Fruit fly (Drosophila melanogaster) whole organism, embryonic: Measurements from ENCODE around the gene dmGlut.

Experiments used
- B-H2 ChIP-seq: fragments of 200-800 bp; sonication (Bioruptor generic); optimal IDR thresholded peaks from 2 replicates; lab custom pipeline; 2018; ENCODE audit warnings: missing biosample characterization, mild to moderate bottlenecking, missing genetic modification characterization
- CG10321 ChIP-seq: fragments of 200-800 bp; sonication (Bioruptor generic); IDR thresholded peaks from 2 replicates; pipeline ENCODE4 v1.3.6; 2022; ENCODE audit warnings: missing biosample characterization, missing genetic modification characterization
- CG10431 ChIP-seq: fragments of 200-800 bp; sonication (Bioruptor generic); optimal IDR thresholded peaks from 3 replicates; lab custom pipeline; 2018; ENCODE audit warnings: missing biosample characterization, mild to moderate bottlenecking, missing genetic modification characterization
- CG12071 ChIP-seq: fragments of 200-800 bp; sonication (Bioruptor generic); optimal IDR thresholded peaks from 3 replicates; lab custom pipeline; 2018; ENCODE audit warnings: missing biosample characterization, mild to moderate bottlenecking, missing genetic modification characterization
- CG12659 ChIP-seq: fragments of 200-800 bp; sonication (Bioruptor generic); optimal IDR thresholded peaks from 3 replicates; lab custom pipeline; 2017; ENCODE audit warnings: mild to moderate bottlenecking, missing biosample characterization, missing genetic modification reagents, missing genetic modification characterization
- CG12744 ChIP-seq: fragments of 200-800 bp; sonication (Bioruptor generic); optimal IDR thresholded peaks from 2 replicates; lab custom pipeline; 2016; ENCODE audit warnings: missing biosample characterization, missing genetic modification characterization
- CG13894 ChIP-seq: fragments of 200-800 bp; sonication (Bioruptor generic); optimal IDR thresholded peaks from 3 replicates; lab custom pipeline; 2018; ENCODE audit warnings: missing biosample characterization, mild to moderate bottlenecking, missing genetic modification characterization, moderate library complexity
- CG1529 ChIP-seq: fragments of 200-800 bp; sonication (Bioruptor generic); optimal IDR thresholded peaks from 3 replicates; lab custom pipeline; 2018; ENCODE audit warnings: missing biosample characterization, missing genetic modification characterization
- CG1832 ChIP-seq: fragments of 200-800 bp; sonication (Bioruptor generic); optimal IDR thresholded peaks from 2 replicates; lab custom pipeline; 2017; ENCODE audit warnings: missing biosample characterization, mild to moderate bottlenecking, missing genetic modification characterization, inconsistent platforms
- CG18619 ChIP-seq: fragments of 200-800 bp; sonication (Bioruptor generic); optimal IDR thresholded peaks from 3 replicates; lab custom pipeline; 2017; ENCODE audit warnings: missing biosample characterization, mild to moderate bottlenecking, missing genetic modification characterization
- CG2678 ChIP-seq: fragments of 200-800 bp; sonication (Bioruptor generic); optimal IDR thresholded peaks from 3 replicates; lab custom pipeline; 2019; ENCODE audit warnings: missing biosample characterization, mild to moderate bottlenecking, missing genetic modification characterization, moderate library complexity
- CG31441 ChIP-seq: fragments of 200-800 bp; sonication (Bioruptor generic); IDR thresholded peaks from 2 replicates; pipeline ENCODE4 v1.3.6; 2022; ENCODE audit warnings: missing biosample characterization, missing genetic modification characterization
- CG32532 ChIP-seq: fragments of 200-800 bp; sonication (Bioruptor generic); IDR thresholded peaks from 2 replicates; pipeline ENCODE4 v1.3.6; 2022; ENCODE audit warnings: missing biosample characterization, missing genetic modification characterization
- CG3995 ChIP-seq: fragments of 200-800 bp; sonication (Bioruptor generic); optimal IDR thresholded peaks from 3 replicates; lab custom pipeline; 2016; ENCODE audit warnings: missing biosample characterization, missing genetic modification characterization
- CG43689 ChIP-seq: fragments of 200-800 bp; sonication (Bioruptor generic); IDR thresholded peaks from 2 replicates; pipeline ENCODE4 v1.3.6; 2022; ENCODE audit warnings: missing biosample characterization, missing genetic modification characterization
- CG4404 ChIP-seq: fragments of 200-800 bp; sonication (Bioruptor generic); IDR thresholded peaks from 2 replicates; pipeline ENCODE4 v1.3.6; 2022; ENCODE audit warnings: missing biosample characterization, missing genetic modification characterization
- CG6272 ChIP-seq: fragments of 200-800 bp; sonication (Bioruptor generic); IDR thresholded peaks from 2 replicates; pipeline ENCODE4 v1.3.6; 2022; ENCODE audit warnings: missing biosample characterization, missing genetic modification characterization
- CG7745 ChIP-seq: fragments of 200-800 bp; sonication (Bioruptor generic); optimal IDR thresholded peaks from 2 replicates; lab custom pipeline; 2018; ENCODE audit warnings: missing biosample characterization, mild to moderate bottlenecking, missing genetic modification characterization, moderate library complexity
- CG8089 ChIP-seq: fragments of 200-800 bp; sonication (Bioruptor generic); optimal IDR thresholded peaks from 3 replicates; lab custom pipeline; 2016; ENCODE audit warnings: missing biosample characterization, missing genetic modification characterization
- CG8765 ChIP-seq: fragments of 200-800 bp; sonication (Bioruptor generic); IDR thresholded peaks from 2 replicates; pipeline ENCODE4 v1.3.6; 2022; ENCODE audit warnings: missing biosample characterization, missing genetic modification characterization
- CG9437 ChIP-seq: fragments of 200-800 bp; sonication (Bioruptor generic); optimal IDR thresholded peaks from 2 replicates; lab custom pipeline; 2018; ENCODE audit warnings: missing biosample characterization, mild to moderate bottlenecking, missing genetic modification characterization
- CTCF ChIP-seq: fragments of 200-800 bp; sonication (Bioruptor generic); optimal IDR thresholded peaks from 2 replicates; lab custom pipeline; 2017; ENCODE audit warnings: missing biosample characterization, mild to moderate bottlenecking, missing genetic modification characterization, moderate library complexity
- H2.0 ChIP-seq: fragments of 200-800 bp; sonication (Bioruptor generic); IDR thresholded peaks from 2 replicates; pipeline ENCODE4 v1.3.6; 2022; ENCODE audit warnings: missing biosample characterization, missing genetic modification characterization
- HHEX ChIP-seq: fragments of 200-800 bp; sonication (Bioruptor generic); optimal IDR thresholded peaks from 3 replicates; lab custom pipeline; 2017; ENCODE audit warnings: missing biosample characterization, mild to moderate bottlenecking, missing genetic modification characterization, missing genetic modification reagents
- Hand ChIP-seq: fragments of 200-800 bp; sonication (Bioruptor generic); optimal IDR thresholded peaks from 2 replicates; lab custom pipeline; 2017; ENCODE audit warnings: mild to moderate bottlenecking, missing biosample characterization, missing genetic modification reagents, missing genetic modification characterization
- HmgD ChIP-seq: fragments of 200-800 bp; sonication (Bioruptor generic); optimal IDR thresholded peaks from 3 replicates; lab custom pipeline; 2016; ENCODE audit warnings: missing biosample characterization, missing genetic modification characterization
- Mad ChIP-seq: fragments of 200-800 bp; sonication (Bioruptor generic); optimal IDR thresholded peaks from 2 replicates; lab custom pipeline; 2016; ENCODE audit warnings: missing biosample characterization, missing genetic modification characterization
- Med ChIP-seq: fragments of 200-800 bp; sonication (Bioruptor generic); peaks from one replicate; lab custom pipeline; 2016; ENCODE audit warnings: missing biosample characterization, missing genetic modification characterization, mild to moderate bottlenecking, inconsistent platforms, moderate library complexity
- Nf-YC ChIP-seq: fragments of 200-800 bp; optimal IDR thresholded peaks from 3 replicates; lab custom pipeline; 2019; ENCODE audit warnings: missing biosample characterization, mild to moderate bottlenecking, missing genetic modification characterization, moderate library complexity
- ab ChIP-seq: fragments of 200-800 bp; sonication (Bioruptor generic); optimal IDR thresholded peaks from 2 replicates; lab custom pipeline; 2016; ENCODE audit warnings: missing biosample characterization, missing genetic modification characterization
- amos ChIP-seq: fragments of 200-800 bp; sonication (Bioruptor generic); IDR thresholded peaks from 2 replicates; pipeline ENCODE4 v1.3.6; 2022; ENCODE audit warnings: missing biosample characterization, missing genetic modification characterization; ENCODE audit not compliant: partially characterized antibody
- caup ChIP-seq: fragments of 200-800 bp; sonication (Bioruptor generic); optimal IDR thresholded peaks from 3 replicates; lab custom pipeline; 2017; ENCODE audit warnings: missing biosample characterization, mild to moderate bottlenecking, missing genetic modification characterization, moderate library complexity; ENCODE audit not compliant: severe bottlenecking
- croc ChIP-seq: fragments of 200-800 bp; sonication (Bioruptor generic); conservative IDR thresholded peaks from 3 replicates; pipeline ENCODE4 v1.3.6; 2022; ENCODE audit warnings: missing biosample characterization, missing genetic modification characterization
- crp ChIP-seq, 2 experiments: fragments of 200-800 bp; sonication (Bioruptor generic); optimal IDR thresholded peaks; 2 replicates in 1 of 2; 3 replicates in 1 of 2; lab custom pipeline; 2017; ENCODE audit warnings: missing biosample characterization in 2 of 2, missing genetic modification characterization in 2 of 2, mild to moderate bottlenecking in 1 of 2, moderate library complexity in 1 of 2
- cwo ChIP-seq: fragments of 200-800 bp; sonication (Bioruptor generic); optimal IDR thresholded peaks from 3 replicates; lab custom pipeline; 2017; ENCODE audit warnings: missing biosample characterization, missing genetic modification characterization, mild to moderate bottlenecking, moderate library complexity, missing genetic modification reagents
- disco-r ChIP-seq: fragments of 200-800 bp; sonication (Bioruptor generic); optimal IDR thresholded peaks from 2 replicates; lab custom pipeline; 2016; ENCODE audit warnings: missing biosample characterization, missing genetic modification characterization
- dysf ChIP-seq: fragments of 200-800 bp; sonication (Bioruptor generic); IDR thresholded peaks from 3 replicates; pipeline ENCODE4 v1.3.6; 2022; ENCODE audit warnings: missing biosample characterization, missing genetic modification characterization
- gro ChIP-seq: fragments of 200-800 bp; sonication (Bioruptor generic); optimal IDR thresholded peaks from 2 replicates; lab custom pipeline; 2016; ENCODE audit warnings: missing biosample characterization, missing genetic modification characterization
- kni ChIP-seq: fragments of 200-800 bp; sonication (Bioruptor generic); optimal IDR thresholded peaks from 3 replicates; lab custom pipeline; 2017; ENCODE audit warnings: mild to moderate bottlenecking, missing biosample characterization, missing genetic modification reagents, missing genetic modification characterization
- luna ChIP-seq: fragments of 200-800 bp; sonication (Bioruptor generic); optimal IDR thresholded peaks from 2 replicates; lab custom pipeline; 2016; ENCODE audit warnings: missing biosample characterization, missing genetic modification characterization
- onecut ChIP-seq: fragments of 200-800 bp; sonication (Bioruptor generic); IDR thresholded peaks from 2 replicates; pipeline ENCODE4 v1.3.6; 2022; ENCODE audit warnings: missing biosample characterization, missing genetic modification characterization
- pb ChIP-seq: fragments of 200-800 bp; sonication (Bioruptor generic); optimal IDR thresholded peaks from 3 replicates; lab custom pipeline; 2016; ENCODE audit warnings: missing biosample characterization, missing genetic modification characterization
- pnt ChIP-seq: fragments of 200-800 bp; sonication (Bioruptor generic); optimal IDR thresholded peaks from 3 replicates; lab custom pipeline; 2016; ENCODE audit warnings: missing biosample characterization, missing genetic modification characterization
- seq ChIP-seq: fragments of 200-800 bp; sonication (Bioruptor generic); IDR thresholded peaks from 2 replicates; pipeline ENCODE4 v1.3.6; 2022; ENCODE audit warnings: missing biosample characterization, missing genetic modification characterization
- sisA ChIP-seq: fragments of 200-800 bp; sonication (Bioruptor generic); IDR thresholded peaks from 2 replicates; pipeline ENCODE4 v1.3.6; 2022; ENCODE audit warnings: missing biosample characterization, missing genetic modification characterization
- slp2 ChIP-seq: fragments of 200-800 bp; sonication (Bioruptor generic); optimal IDR thresholded peaks from 2 replicates; lab custom pipeline; 2016; ENCODE audit warnings: missing biosample characterization, missing genetic modification characterization
- ssp ChIP-seq: fragments of 200-800 bp; sonication (Bioruptor generic); IDR thresholded peaks from 2 replicates; pipeline ENCODE4 v1.3.6; 2022; ENCODE audit warnings: missing biosample characterization, missing genetic modification characterization
- tap ChIP-seq: fragments of 200-800 bp; optimal IDR thresholded peaks from 3 replicates; lab custom pipeline; 2019; ENCODE audit warnings: missing biosample characterization, mild to moderate bottlenecking, missing genetic modification characterization, moderate library complexity
- twi ChIP-seq: fragments of 200-800 bp; optimal IDR thresholded peaks from 2 replicates; lab custom pipeline; 2019; ENCODE audit warnings: missing biosample characterization, mild to moderate bottlenecking, missing genetic modification characterization, moderate library complexity
- usp ChIP-seq: fragments of >200 bp; optimal IDR thresholded peaks from 2 replicates; lab custom pipeline; 2017; ENCODE audit warnings: missing biosample characterization, missing genetic modification characterization

dmGlut gene

DNA sequence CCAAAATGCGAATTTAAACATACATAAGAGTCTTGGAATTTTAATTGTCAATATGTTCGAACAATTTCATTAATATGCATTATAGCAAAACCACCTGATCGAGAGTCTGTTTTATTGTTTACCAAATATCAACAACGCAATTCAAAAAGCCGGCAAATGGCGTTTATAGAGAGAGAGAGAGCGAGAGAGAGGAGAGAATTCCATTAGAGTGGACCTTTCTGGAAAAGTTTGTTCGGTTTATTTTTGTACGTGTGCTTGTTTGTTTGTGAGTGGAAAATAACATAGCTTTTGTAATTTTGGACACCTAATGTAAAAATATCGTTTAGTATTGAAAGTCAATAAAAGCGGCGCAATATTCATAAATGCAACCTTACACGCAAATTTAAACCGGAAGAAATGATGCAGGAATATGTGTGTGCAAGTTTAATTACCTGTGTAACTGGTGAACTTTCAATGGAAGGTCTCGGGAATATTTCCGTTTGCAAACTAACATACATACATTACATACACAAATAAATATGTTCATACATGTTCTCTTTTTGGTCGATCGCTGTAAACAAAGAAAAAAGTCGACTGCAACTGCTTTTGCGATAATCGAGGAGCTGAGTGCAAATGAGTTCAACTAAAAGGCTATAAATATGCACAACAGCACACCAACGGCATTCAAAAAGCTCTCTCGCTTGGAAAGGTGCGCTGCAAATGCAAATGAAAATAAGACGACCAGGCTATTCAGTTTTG is 17.5 kb downstream of the dmGlut start, which contains the start of gene CG6785:
CG6785 (minus strand) TSS at position 588 of the 738 bp plus-strand sequence.
- TF ChIP-seq CG13894 (tag; lab: Kevin White, UChicago), result peak; percentile 72
- TF ChIP-seq gro (GFP tag; lab: Kevin White, UChicago), result peak; percentile 85
- no peak for TF ChIP-seq ssp (GFP tag; lab: Robert Waterston, UW)
- TF ChIP-seq cwo (GFP tag; lab: Kevin White, UChicago), result peak; percentile 60
- no peak for TF ChIP-seq CG8765 (GFP tag; lab: Robert Waterston, UW)
- peak; percentile 90 for TF ChIP-seq CG12659 (GFP tag; lab: Kevin White, UChicago)
- TF ChIP-seq CG7745 (tag; lab: Kevin White, UChicago), result peak; percentile 81
- TF ChIP-seq B-H2 (GFP tag; lab: Kevin White, UChicago), result peak; percentile 88
- peak; percentile 90 for TF ChIP-seq CG10431 (GFP tag; lab: Kevin White, UChicago)
- TF ChIP-seq Nf-YC (tag; lab: Kevin White, UChicago), result peak; percentile 57
- TF ChIP-seq CG8089 (GFP tag; lab: Kevin White, UChicago), result peak; percentile 88
- TF ChIP-seq seq (GFP tag; lab: Robert Waterston, UW), result peak; percentile 77; the same call in 1 of the 2 replicates
- TF ChIP-seq pnt, result peak; percentile 74
- TF ChIP-seq HmgD (GFP tag; lab: Kevin White, UChicago), result peak; percentile 18
- no peak for TF ChIP-seq CG6272 (GFP tag; lab: Robert Waterston, UW)
- peak; percentile 54 for TF ChIP-seq CG10321 (GFP tag; lab: Robert Waterston, UW)
- TF ChIP-seq CG2678 (tag; lab: Kevin White, UChicago), result peak; percentile 86
- TF ChIP-seq caup, result peak; percentile 90
- peak; percentile 38; the same call in 1 of the 2 replicates for TF ChIP-seq CG32532 (GFP tag; lab: Robert Waterston, UW)
- peak; percentile 95 for TF ChIP-seq CG12071 (GFP tag; lab: Kevin White, UChicago)
- TF ChIP-seq CG4404 (GFP tag; lab: Robert Waterston, UW), result no peak
- TF ChIP-seq Hand (GFP tag; lab: Kevin White, UChicago), result peak; percentile 78
- TF ChIP-seq CG18619, result peak; percentile 88
- peak in 1 of 2 experiments; percentile 50 for TF ChIP-seq crp (GFP tag; optimal IDR thresholded peaks at IDR 0.05; lab: Kevin White, UChicago)
- no peak for TF ChIP-seq usp (GFP tag; lab: Kevin White, UChicago)
- TF ChIP-seq disco-r, result peak; percentile 87
- no peak for TF ChIP-seq CG43689 (GFP tag; lab: Robert Waterston, UW)
- peak; percentile 89 for TF ChIP-seq CG1529 (GFP tag; lab: Kevin White, UChicago)
- TF ChIP-seq CG3995 (GFP tag; lab: Kevin White, UChicago), result peak; percentile 24
- peak; percentile 74 for TF ChIP-seq onecut (GFP tag; lab: Robert Waterston, UW)
- peak; percentile 76 for TF ChIP-seq tap (tag; lab: Kevin White, UChicago)
- peak; percentile 86 for TF ChIP-seq kni (GFP tag; lab: Kevin White, UChicago)
- peak; percentile 28 for TF ChIP-seq luna (GFP tag; lab: Kevin White, UChicago)
- TF ChIP-seq croc (GFP tag; lab: Robert Waterston, UW), result no peak
- TF ChIP-seq CG12744 (GFP tag; lab: Kevin White, UChicago), result peak; percentile 88
- peak; percentile 33 for TF ChIP-seq twi (tag; lab: Kevin White, UChicago)
- TF ChIP-seq Med (GFP tag; lab: Kevin White, UChicago), result peak; percentile 96
- TF ChIP-seq CG31441 (GFP tag; lab: Robert Waterston, UW), result peak; percentile 66
- no peak; the same call in 1 of the 2 replicates for TF ChIP-seq amos (GFP tag; lab: Robert Waterston, UW)
- no peak for TF ChIP-seq H2.0 (GFP tag; lab: Robert Waterston, UW)
- peak; percentile 55 for TF ChIP-seq CTCF (GFP tag; lab: Kevin White, UChicago)
- TF ChIP-seq CG1832, result no peak
- no peak for TF ChIP-seq sisA (GFP tag; lab: Robert Waterston, UW)
- TF ChIP-seq dysf (GFP tag; lab: Robert Waterston, UW), result peak; percentile 41; the same call in 1 of the 3 replicates
- TF ChIP-seq CG9437 (GFP tag; lab: Kevin White, UChicago), result peak; percentile 25
- TF ChIP-seq Mad (GFP tag; lab: Kevin White, UChicago), result peak; percentile 70
- no peak for TF ChIP-seq ab (GFP tag; lab: Kevin White, UChicago)
- peak; percentile 92 for TF ChIP-seq HHEX (GFP tag; lab: Kevin White, UChicago)
- TF ChIP-seq slp2 (GFP tag; lab: Kevin White, UChicago), result peak; percentile 74
- peak; percentile 74 for TF ChIP-seq pb
